Worm (Caenorhabditis elegans) whole organism, young adult: Measurements from ENCODE around the gene C18E9.7.

Source experiments
- F49E8.2 ChIP-seq: sonication (generic microtip); optimal IDR thresholded peaks from 3 replicates; lab custom pipeline; 2017; ENCODE audit warnings: missing genetic modification characterization, mild to moderate bottlenecking, missing compliant biosample characterization, antibody characterized with exemption, moderate library complexity; ENCODE audit not compliant: insufficient read depth
- F55B11.4 ChIP-seq: sonication (generic microtip); optimal IDR thresholded peaks from 2 replicates; lab custom pipeline; 2016; ENCODE audit warnings: missing compliant biosample characterization, missing genetic modification characterization, borderline replicate concordance; ENCODE audit not compliant: insufficient read depth
- ama-1 ChIP-seq, 3 experiments: fragments of 150-350 bp in 1 of 3; sonication (generic microtip) in 2 of 3; optimal IDR thresholded peaks; 2 replicates each; lab custom pipeline; 2014 to 2018; ENCODE audit warnings: missing biosample characterization in 2 of 3, missing genetic modification characterization in 2 of 3, missing genetic modification reagents in 2 of 3
- aptf-3 ChIP-seq: fragments of 200-800 bp; sonication (Bioruptor generic); IDR thresholded peaks from 2 replicates; pipeline ENCODE4 v1.3.6; 2022; ENCODE audit warnings: missing genetic modification characterization, missing compliant biosample characterization
- ccch-3 ChIP-seq: fragments of 200-800 bp; sonication (Bioruptor generic); optimal IDR thresholded peaks from 2 replicates; lab custom pipeline; 2018; ENCODE audit warnings: mild to moderate bottlenecking, missing genetic modification characterization, missing compliant biosample characterization
- efl-1 ChIP-seq: fragments of 150-350 bp; optimal IDR thresholded peaks from 2 replicates; lab custom pipeline; 2014; ENCODE audit warnings: missing biosample characterization, missing genetic modification reagents, missing genetic modification characterization
- madf-3 ChIP-seq: fragments of 200-800 bp; sonication (Bioruptor generic); IDR thresholded peaks from 2 replicates; pipeline ENCODE4 v1.3.6; 2022; ENCODE audit warnings: missing genetic modification reagents, missing genetic modification characterization, missing compliant biosample characterization
- nhr-80 ChIP-seq: sonication (generic microtip); optimal IDR thresholded peaks from 2 replicates; lab custom pipeline; 2016; ENCODE audit warnings: missing genetic modification characterization, missing compliant biosample characterization
- rec-8 ChIP-seq, 2 experiments: sonication (generic microtip); optimal IDR thresholded peaks; 2 replicates each; lab custom pipeline; 2016; ENCODE audit warnings: mild to moderate bottlenecking in 2 of 2, missing genetic modification characterization in 2 of 2, missing genetic modification reagents in 2 of 2, missing genotype in 2 of 2, missing biosample characterization in 1 of 2, missing compliant biosample characterization in 1 of 2, moderate library complexity in 1 of 2
- rpc-1 ChIP-seq, 2 experiments: fragments of 150-350 bp in 1 of 2; sonication (generic microtip) in 1 of 2; optimal IDR thresholded peaks; 2 replicates each; lab custom pipeline; 2014 to 2018; ENCODE audit warnings: missing biosample characterization in 1 of 2, missing genetic modification characterization in 1 of 2, missing genetic modification reagents in 1 of 2, missing genotype in 1 of 2
- sdz-38 ChIP-seq: sonication (generic microtip); optimal IDR thresholded peaks from 2 replicates; lab custom pipeline; 2016; ENCODE audit warnings: missing genotype, missing genetic modification characterization, missing compliant biosample characterization
- snpc-1.3 ChIP-seq: sonication (generic microtip); optimal IDR thresholded peaks from 2 replicates; lab custom pipeline; 2017; ENCODE audit warnings: missing genetic modification characterization, mild to moderate bottlenecking, missing compliant biosample characterization, antibody characterized with exemption, moderate library complexity, missing genotype, missing genetic modification reagents; ENCODE audit not compliant: insufficient read depth
- unc-62 ChIP-seq: fragments of 150-350 bp; optimal IDR thresholded peaks from 2 replicates; lab custom pipeline; 2014; ENCODE audit warnings: missing biosample characterization, missing genetic modification reagents, missing genetic modification characterization
- ztf-25 ChIP-seq: fragments of 200-800 bp; sonication (Bioruptor generic); IDR thresholded peaks from 2 replicates; pipeline ENCODE4 v1.3.6; 2022; ENCODE audit warnings: missing genetic modification reagents, missing genetic modification characterization, missing compliant biosample characterization

DNA sequence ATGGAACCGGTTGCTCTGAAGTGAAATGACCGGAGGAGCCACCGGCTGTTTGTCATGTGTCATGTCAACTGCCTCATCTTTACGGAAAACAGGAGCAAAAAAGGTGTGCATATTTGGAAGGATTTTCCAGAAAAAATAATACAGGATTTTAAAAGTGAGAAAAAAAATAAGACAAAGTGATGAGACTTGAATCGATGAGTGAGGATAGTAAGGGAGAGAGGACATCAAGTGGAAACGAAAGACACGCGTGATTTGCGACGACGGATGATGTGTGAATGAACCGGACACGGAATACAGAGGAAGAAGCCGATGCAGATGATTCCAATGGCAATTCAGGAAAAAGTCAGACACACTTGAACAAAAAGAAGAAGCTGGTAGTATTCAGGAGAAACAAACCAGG lies 41.7 kb upstream of the C18E9.7 start:
- TF ChIP-seq nhr-80, result no peak
- TF ChIP-seq ccch-3 (GFP tag; lab: Kevin White, UChicago), result no peak
- TF ChIP-seq rec-8 (tag; optimal IDR thresholded peaks at IDR 0.05; lab: Kevin White, UChicago), result no peak
- TF ChIP-seq efl-1 (GFP tag; lab: Kevin White, UChicago), result no peak
- TF ChIP-seq F49E8.2, result no peak
- TF ChIP-seq unc-62 (GFP tag; lab: Kevin White, UChicago), result no peak
- no peak for TF ChIP-seq snpc-1.3
- no peak for TF ChIP-seq ztf-25 (GFP tag; lab: Robert Waterston, UW)
- no peak for TF ChIP-seq ama-1 (optimal IDR thresholded peaks at IDR 0.05; lab: Kevin White, UChicago)
- no peak for TF ChIP-seq ama-1 (GFP tag; optimal IDR thresholded peaks at IDR 0.05; lab: Kevin White, UChicago)
- no peak for TF ChIP-seq F55B11.4 (tag; lab: Kevin White, UChicago)
- TF ChIP-seq madf-3 (GFP tag; lab: Robert Waterston, UW), result no peak
- no peak for TF ChIP-seq aptf-3 (GFP tag; lab: Robert Waterston, UW)
- no peak for TF ChIP-seq sdz-38
- TF ChIP-seq rpc-1 (optimal IDR thresholded peaks at IDR 0.05; lab: Kevin White, UChicago), result no peak
- TF ChIP-seq rpc-1 (tag; optimal IDR thresholded peaks at IDR 0.05; lab: Kevin White, UChicago), result no peak
